Fruit fly (Drosophila melanogaster) whole organism, embryonic: Measurements from ENCODE around the gene CG1785.

Experiments used
- Atf6 ChIP-seq: fragments of 200-800 bp; sonication (Bioruptor generic); IDR thresholded peaks from 2 replicates; pipeline ENCODE4 v1.3.6; 2022; ENCODE audit warnings: missing biosample characterization, missing genetic modification characterization
- Blimp-1 ChIP-seq: fragments of 200-800 bp; sonication (Bioruptor generic); optimal IDR thresholded peaks from 3 replicates; lab custom pipeline; 2018; ENCODE audit warnings: missing biosample characterization, missing genetic modification characterization, mild to moderate bottlenecking, moderate library complexity, missing genetic modification reagents
- CG10321 ChIP-seq: fragments of 200-800 bp; sonication (Bioruptor generic); IDR thresholded peaks from 2 replicates; pipeline ENCODE4 v1.3.6; 2022; ENCODE audit warnings: missing biosample characterization, missing genetic modification characterization
- CG10565 ChIP-seq: fragments of 200-800 bp; sonication (Bioruptor generic); optimal IDR thresholded peaks from 3 replicates; lab custom pipeline; 2016; ENCODE audit warnings: missing biosample characterization, mild to moderate bottlenecking, missing genetic modification characterization
- CG10959 ChIP-seq: fragments of 200-800 bp; sonication (Bioruptor generic); IDR thresholded peaks from 2 replicates; pipeline ENCODE4 v1.3.6; 2022; ENCODE audit warnings: missing biosample characterization, missing genetic modification characterization
- CG11247 ChIP-seq: fragments of 200-800 bp; sonication (Bioruptor generic); IDR thresholded peaks from 2 replicates; pipeline ENCODE4 v1.3.6; 2022; ENCODE audit warnings: missing biosample characterization, missing genetic modification characterization
- CG11504 ChIP-seq: fragments of 200-800 bp; sonication (Bioruptor generic); optimal IDR thresholded peaks from 3 replicates; lab custom pipeline; 2019; ENCODE audit warnings: missing biosample characterization, mild to moderate bottlenecking, missing genetic modification characterization, moderate library complexity
- CG11560 ChIP-seq: fragments of 200-800 bp; sonication (Bioruptor generic); IDR thresholded peaks from 3 replicates; pipeline ENCODE4 v1.3.6; 2022; ENCODE audit warnings: missing biosample characterization, missing genetic modification characterization
- CG12236 ChIP-seq: fragments of 200-800 bp; sonication (Bioruptor generic); optimal IDR thresholded peaks from 2 replicates; lab custom pipeline; 2016; ENCODE audit warnings: missing biosample characterization, missing genetic modification characterization
- CG13894 ChIP-seq: fragments of 200-800 bp; sonication (Bioruptor generic); optimal IDR thresholded peaks from 3 replicates; lab custom pipeline; 2018; ENCODE audit warnings: missing biosample characterization, mild to moderate bottlenecking, missing genetic modification characterization, moderate library complexity
- CG14860 ChIP-seq: fragments of 200-800 bp; sonication (Bioruptor generic); IDR thresholded peaks from 3 replicates; pipeline ENCODE4 v1.3.6; 2022; ENCODE audit warnings: missing biosample characterization, missing genetic modification characterization; ENCODE audit not compliant: partially characterized antibody
- CG15479 ChIP-seq: fragments of 200-800 bp; sonication (Bioruptor generic); optimal IDR thresholded peaks from 3 replicates; lab custom pipeline; 2019; ENCODE audit warnings: missing biosample characterization, mild to moderate bottlenecking, missing genetic modification characterization, moderate library complexity
- CG1603 ChIP-seq: fragments of 200-800 bp; sonication (Bioruptor generic); optimal IDR thresholded peaks from 2 replicates; lab custom pipeline; 2019; ENCODE audit warnings: missing biosample characterization, mild to moderate bottlenecking, missing genetic modification characterization, moderate library complexity
- CG17612 ChIP-seq: fragments of 200-800 bp; sonication (Bioruptor generic); IDR thresholded peaks from 2 replicates; pipeline ENCODE4 v1.3.6; 2022; ENCODE audit warnings: missing biosample characterization, missing genetic modification characterization
- CG17912 ChIP-seq: fragments of 200-800 bp; sonication (Bioruptor generic); optimal IDR thresholded peaks from 2 replicates; lab custom pipeline; 2018; ENCODE audit warnings: missing biosample characterization, mild to moderate bottlenecking, missing genetic modification characterization
- CG18262 ChIP-seq: fragments of 200-800 bp; optimal IDR thresholded peaks from 3 replicates; lab custom pipeline; 2019; ENCODE audit warnings: missing biosample characterization, mild to moderate bottlenecking, missing genetic modification characterization, moderate library complexity
- CG2199 ChIP-seq: fragments of 200-800 bp; sonication (Bioruptor generic); IDR thresholded peaks from 3 replicates; pipeline ENCODE4 v1.3.6; 2022; ENCODE audit warnings: missing biosample characterization, missing genetic modification characterization
- CG2712 ChIP-seq: fragments of 200-800 bp; optimal IDR thresholded peaks from 3 replicates; lab custom pipeline; 2019; ENCODE audit warnings: missing biosample characterization, mild to moderate bottlenecking, missing genetic modification characterization, moderate library complexity
- CG30431 ChIP-seq: fragments of 200-800 bp; sonication (Bioruptor generic); optimal IDR thresholded peaks from 2 replicates; lab custom pipeline; 2017; ENCODE audit warnings: missing biosample characterization, missing genetic modification characterization
- CG33213 ChIP-seq: fragments of 200-800 bp; sonication (Bioruptor generic); optimal IDR thresholded peaks from 3 replicates; lab custom pipeline; 2016; ENCODE audit warnings: missing biosample characterization, missing genetic modification characterization
- CG3838 ChIP-seq: fragments of 200-800 bp; sonication (Bioruptor generic); optimal IDR thresholded peaks from 3 replicates; lab custom pipeline; 2016; ENCODE audit warnings: missing biosample characterization, missing genetic modification characterization
- CG6791 ChIP-seq: fragments of 200-800 bp; sonication (Bioruptor generic); IDR thresholded peaks from 3 replicates; pipeline ENCODE4 v1.3.6; 2022; ENCODE audit warnings: missing biosample characterization, missing genetic modification characterization; ENCODE audit not compliant: partially characterized antibody
- CG6813 ChIP-seq: fragments of 200-800 bp; sonication (Bioruptor generic); optimal IDR thresholded peaks from 2 replicates; lab custom pipeline; 2017; ENCODE audit warnings: missing biosample characterization, missing genetic modification characterization, mild to moderate bottlenecking, moderate library complexity, missing genetic modification reagents
- CG7839 ChIP-seq: fragments of 200-800 bp; sonication (Bioruptor generic); optimal IDR thresholded peaks from 3 replicates; lab custom pipeline; 2018; ENCODE audit warnings: missing biosample characterization, mild to moderate bottlenecking, missing genetic modification characterization, moderate library complexity
- CG8924 ChIP-seq: fragments of 200-800 bp; optimal IDR thresholded peaks from 3 replicates; lab custom pipeline; 2019; ENCODE audit warnings: missing biosample characterization, mild to moderate bottlenecking, missing genetic modification characterization, moderate library complexity
- CTCF ChIP-seq: fragments of 200-800 bp; sonication (Bioruptor generic); optimal IDR thresholded peaks from 2 replicates; lab custom pipeline; 2017; ENCODE audit warnings: missing biosample characterization, mild to moderate bottlenecking, missing genetic modification characterization, moderate library complexity
- Dad ChIP-seq: fragments of 200-800 bp; sonication (Bioruptor generic); optimal IDR thresholded peaks from 3 replicates; lab custom pipeline; 2016; ENCODE audit warnings: missing biosample characterization, missing genetic modification characterization
- Doc3 ChIP-seq: fragments of 200-800 bp; sonication (Bioruptor generic); IDR thresholded peaks from 3 replicates; pipeline ENCODE4 v1.3.6; 2022; ENCODE audit warnings: missing biosample characterization, missing genetic modification characterization; ENCODE audit not compliant: partially characterized antibody
- E2f2 ChIP-seq: fragments of 200-800 bp; sonication (Bioruptor generic); IDR thresholded peaks from 2 replicates; pipeline ENCODE4 v1.3.6; 2022; ENCODE audit warnings: missing biosample characterization, missing genetic modification characterization
- Jarid2 ChIP-seq: fragments of 200-800 bp; sonication (Bioruptor generic); optimal IDR thresholded peaks from 3 replicates; lab custom pipeline; 2017; ENCODE audit warnings: mild to moderate bottlenecking, missing biosample characterization, missing genetic modification reagents, missing genetic modification characterization
- Oaz ChIP-seq: fragments of 200-800 bp; sonication (Bioruptor generic); IDR thresholded peaks from 2 replicates; pipeline ENCODE4 v1.3.6; 2022; ENCODE audit warnings: missing biosample characterization, missing genetic modification characterization
- Optix ChIP-seq: fragments of 200-800 bp; sonication (Bioruptor generic); IDR thresholded peaks from 3 replicates; pipeline ENCODE4 v1.3.6; 2022; ENCODE audit warnings: missing biosample characterization, missing genetic modification characterization
- Ravus ChIP-seq: fragments of 200-800 bp; sonication (Bioruptor generic); IDR thresholded peaks from 2 replicates; pipeline ENCODE4 v1.3.6; 2022; ENCODE audit warnings: missing biosample characterization, missing genetic modification characterization
- Sin3A ChIP-seq: fragments of >200 bp; optimal IDR thresholded peaks from 2 replicates; lab custom pipeline; 2018
- Stat92E ChIP-seq, 3 experiments: fragments of >200 bp in 2 of 3; fragments of 200-800 bp in 1 of 3; sonication (Bioruptor generic) in 1 of 3; optimal IDR thresholded peaks; 2 replicates each; lab custom pipeline; 2017 to 2019; ENCODE audit warnings: missing biosample characterization in 3 of 3, missing genetic modification characterization in 3 of 3, mild to moderate bottlenecking in 1 of 3, moderate library complexity in 1 of 3
- YL-1 ChIP-seq: fragments of 200-800 bp; sonication (Bioruptor generic); optimal IDR thresholded peaks from 3 replicates; lab custom pipeline; 2017; ENCODE audit warnings: missing biosample characterization, mild to moderate bottlenecking, missing genetic modification characterization
- ac ChIP-seq: fragments of 200-800 bp; sonication (Bioruptor generic); optimal IDR thresholded peaks from 3 replicates; lab custom pipeline; 2017; ENCODE audit warnings: missing biosample characterization, mild to moderate bottlenecking, missing genetic modification characterization
- ase ChIP-seq: fragments of 200-800 bp; sonication (Bioruptor generic); IDR thresholded peaks from 3 replicates; pipeline ENCODE4 v1.3.6; 2022; ENCODE audit warnings: missing biosample characterization, missing genetic modification characterization
- disco-r ChIP-seq: fragments of 200-800 bp; sonication (Bioruptor generic); optimal IDR thresholded peaks from 2 replicates; lab custom pipeline; 2016; ENCODE audit warnings: missing biosample characterization, missing genetic modification characterization
- grn ChIP-seq: fragments of 200-800 bp; sonication (Bioruptor generic); optimal IDR thresholded peaks from 3 replicates; lab custom pipeline; 2017; ENCODE audit warnings: missing biosample characterization, missing genetic modification characterization
- her ChIP-seq: fragments of 200-800 bp; sonication (Bioruptor generic); optimal IDR thresholded peaks from 2 replicates; lab custom pipeline; 2016; ENCODE audit warnings: missing biosample characterization, missing genetic modification characterization
- jigr1 ChIP-seq: fragments of 200-800 bp; sonication (Bioruptor generic); IDR thresholded peaks from 3 replicates; pipeline ENCODE4 v1.3.6; 2022; ENCODE audit warnings: missing biosample characterization, missing genetic modification characterization
- nmo ChIP-seq: fragments of 200-800 bp; sonication (Bioruptor generic); optimal IDR thresholded peaks from 2 replicates; lab custom pipeline; 2018; ENCODE audit warnings: missing biosample characterization, mild to moderate bottlenecking, missing genetic modification characterization, moderate library complexity
- org-1 ChIP-seq: fragments of 200-800 bp; sonication (Bioruptor generic); optimal IDR thresholded peaks from 2 replicates; lab custom pipeline; 2017; ENCODE audit warnings: missing biosample characterization, missing genetic modification characterization
- pita ChIP-seq: fragments of 200-800 bp; sonication (Bioruptor generic); optimal IDR thresholded peaks from 2 replicates; lab custom pipeline; 2017; ENCODE audit warnings: missing biosample characterization, mild to moderate bottlenecking, missing genetic modification characterization
- sc ChIP-seq, 3 experiments: fragments of >200 bp in 2 of 3; fragments of 200-800 bp in 1 of 3; sonication (Bioruptor generic) in 1 of 3; optimal IDR thresholded peaks; 2 replicates in 2 of 3; 3 replicates in 1 of 3; lab custom pipeline; 2017; ENCODE audit warnings: mild to moderate bottlenecking in 1 of 3, missing biosample characterization in 1 of 3, missing genetic modification characterization in 1 of 3, missing genetic modification reagents in 1 of 3
- seq ChIP-seq: fragments of 200-800 bp; sonication (Bioruptor generic); IDR thresholded peaks from 2 replicates; pipeline ENCODE4 v1.3.6; 2022; ENCODE audit warnings: missing biosample characterization, missing genetic modification characterization
- sisA ChIP-seq: fragments of 200-800 bp; sonication (Bioruptor generic); IDR thresholded peaks from 2 replicates; pipeline ENCODE4 v1.3.6; 2022; ENCODE audit warnings: missing biosample characterization, missing genetic modification characterization
- slp2 ChIP-seq: fragments of 200-800 bp; sonication (Bioruptor generic); optimal IDR thresholded peaks from 2 replicates; lab custom pipeline; 2016; ENCODE audit warnings: missing biosample characterization, missing genetic modification characterization
- tx ChIP-seq: fragments of 200-800 bp; sonication (Bioruptor generic); optimal IDR thresholded peaks from 2 replicates; lab custom pipeline; 2016; ENCODE audit warnings: missing biosample characterization, missing genetic modification characterization

CG1785 gene

dm6 chrX:8676631-8677224, 38.0 kb upstream of the CG1785 start, which contains the start of gene Rubicon (continued):
- TF ChIP-seq CG6791 (GFP tag; lab: Robert Waterston, UW) (peak; percentile 87), jigr1 (GFP tag; lab: Robert Waterston, UW) (no peak), CG12236 (GFP tag; lab: Kevin White, UChicago) (no peak), E2f2 (GFP tag; lab: Robert Waterston, UW) (peak; percentile 53; the same call in 1 of the 2 replicates), CG15479 (GFP tag; lab: Kevin White, UChicago) (no peak), CG17912 (GFP tag; lab: Kevin White, UChicago) (peak; percentile 62), Atf6 (GFP tag; lab: Robert Waterston, UW) (no peak), pita (peak; percentile 97), her (peak; percentile 47), CG18262 (tag; lab: Kevin White, UChicago) (peak; percentile 18), Stat92E (GFP tag; optimal IDR thresholded peaks at IDR 0.05; lab: Kevin White, UChicago) (no peak), CG1603 (tag; lab: Kevin White, UChicago) (peak; percentile 87), CG30431 (GFP tag; lab: Kevin White, UChicago) (no peak), CG10321 (GFP tag; lab: Robert Waterston, UW) (peak; percentile 68), Blimp-1 (peak; percentile 23), CG11504 (tag; lab: Kevin White, UChicago) (peak; percentile 36), disco-r (GFP tag; lab: Kevin White, UChicago) (no peak), grn (no peak), CG10565 (GFP tag; lab: Kevin White, UChicago) (no peak), slp2 (GFP tag; lab: Kevin White, UChicago) (no peak), CG2199 (GFP tag; lab: Robert Waterston, UW) (0 out of 3 replicates have a peak, but pooled peaks have one; percentile 58), CG6813 (GFP tag; lab: Kevin White, UChicago) (no peak), CG2712 (tag; lab: Kevin White, UChicago) (peak; percentile 67), Dad (GFP tag; lab: Kevin White, UChicago) (peak; percentile 30), CG10959 (GFP tag; lab: Robert Waterston, UW) (0 out of 2 replicates have a peak, but pooled peaks have one; percentile 15), CG14860 (GFP tag; lab: Robert Waterston, UW) (peak; percentile 84), ac (GFP tag; lab: Kevin White, UChicago) (no peak), Optix (peak; percentile 20; the same call in 1 of the 3 replicates), CG17612 (no peak), CG8924 (peak; percentile 45), CG11247 (GFP tag; lab: Robert Waterston, UW) (0 out of 2 replicates have a peak, but pooled peaks have one; percentile 18), org-1 (GFP tag; lab: Kevin White, UChicago) (no peak), CG11560 (tag; lab: Robert Waterston, UW) (peak; percentile 88), Jarid2 (GFP tag; lab: Kevin White, UChicago) (peak; percentile 49), ase (no peak), sc (optimal IDR thresholded peaks at IDR 0.05; lab: Kevin White, UChicago) (no peak), sc (GFP tag; optimal IDR thresholded peaks at IDR 0.05; lab: Kevin White, UChicago) (no peak), Oaz (GFP tag; lab: Robert Waterston, UW) (no peak), CTCF (GFP tag; lab: Kevin White, UChicago) (peak; percentile 96), CG33213 (peak; percentile 80), seq (no peak), Sin3A (lab: Kevin White, UChicago) (peak; percentile 8), nmo (GFP tag; lab: Kevin White, UChicago) (peak; percentile 45), Ravus (GFP tag; lab: Robert Waterston, UW) (no peak), CG7839 (peak; percentile 15), sisA (no peak), CG13894 (tag; lab: Kevin White, UChicago) (peak; percentile 84), CG3838 (GFP tag; lab: Kevin White, UChicago) (no peak), YL-1 (GFP tag; lab: Kevin White, UChicago) (peak; percentile 54), tx (GFP tag; lab: Kevin White, UChicago) (peak; percentile 1), Doc3 (GFP tag; lab: Robert Waterston, UW) (peak; percentile 79)
